Worm (Caenorhabditis elegans): ENCODE results near the gene col-140.

Gene col-140

ce11 chrV:5825478-5825877 is 11.2 kb downstream of the col-140 start:
- no peak for TF ChIP-seq sptf-1 (tag; optimal IDR thresholded peaks at IDR 0.05)
- no peak for TF ChIP-seq unc-120 (tag; optimal IDR thresholded peaks at IDR 0.05; ENCODE audit: poor library complexity, severe bottlenecking)

- TF ChIP-seq tbx-8 (GFP tag; optimal IDR thresholded peaks at IDR 0.05) (no peak), elt-3 (tag; optimal IDR thresholded peaks at IDR 0.05) (peak; percentile 27), nhr-237 (tag; optimal IDR thresholded peaks at IDR 0.05) (no peak)
These were observed 13.7 kb downstream of the col-140 start for ce11 chrV:5822968-5823367.

- TF ChIP-seq mep-1 (tag; optimal IDR thresholded peaks at IDR 0.05) (no peak), unc-39 (tag; optimal IDR thresholded peaks at IDR 0.05) (no peak), ceh-83 (GFP tag; optimal IDR thresholded peaks at IDR 0.05) (no peak), lsy-2 (tag; optimal IDR thresholded peaks at IDR 0.05) (no peak), unc-62 (GFP tag; optimal IDR thresholded peaks at IDR 0.05) (no peak), nhr-237 (tag; optimal IDR thresholded peaks at IDR 0.05) (no peak), hlh-1 (tag; optimal IDR thresholded peaks at IDR 0.05) (no peak)
These were observed 15.0 kb downstream of the col-140 start for ce11 chrV:5821451-5822143.

- TF ChIP-seq cnd-1 (tag; optimal IDR thresholded peaks at IDR 0.05) (no peak), tbx-8 (GFP tag; optimal IDR thresholded peaks at IDR 0.05) (no peak), elt-1 (tag; optimal IDR thresholded peaks at IDR 0.05; ENCODE audit: borderline replicate concordance, insufficient read depth) (no peak), hlh-1 (tag; optimal IDR thresholded peaks at IDR 0.05) (no peak), M03D4.4 (tag; optimal IDR thresholded peaks at IDR 0.05) (no peak), unc-39 (tag; optimal IDR thresholded peaks at IDR 0.05) (no peak)
These were observed 16.2 kb downstream of the col-140 start for ce11 chrV:5820401-5820800.

ce11 chrV:5819903-5820302 is 16.7 kb downstream of the col-140 start:
- TF ChIP-seq unc-120 (tag; optimal IDR thresholded peaks at IDR 0.05; ENCODE audit: poor library complexity, severe bottlenecking) (no peak), mab-5 (tag; optimal IDR thresholded peaks at IDR 0.05) (no peak), bed-3 (GFP tag; optimal IDR thresholded peaks at IDR 0.05) (no peak), flh-1 (GFP tag; optimal IDR thresholded peaks at IDR 0.05) (no peak), cnd-1 (tag; optimal IDR thresholded peaks at IDR 0.05) (no peak), sem-2 (GFP tag; optimal IDR thresholded peaks at IDR 0.05) (no peak), hlh-1 (tag; optimal IDR thresholded peaks at IDR 0.05) (no peak), ces-1 (GFP tag; optimal IDR thresholded peaks at IDR 0.05) (no peak), sptf-1 (tag; optimal IDR thresholded peaks at IDR 0.05) (no peak), nhr-237 (tag; optimal IDR thresholded peaks at IDR 0.05) (no peak), unc-62 (GFP tag; optimal IDR thresholded peaks at IDR 0.05) (no peak)

ce11 chrV:5816470-5817061 is 20.1 kb downstream of the col-140 start:
- TF ChIP-seq lsy-2 (tag; optimal IDR thresholded peaks at IDR 0.05) (no peak), zip-8 (tag; optimal IDR thresholded peaks at IDR 0.05) (no peak), unc-62 (GFP tag; optimal IDR thresholded peaks at IDR 0.05) (no peak), bed-3 (GFP tag; optimal IDR thresholded peaks at IDR 0.05) (no peak), ces-1 (GFP tag; optimal IDR thresholded peaks at IDR 0.05) (no peak), snpc-4 (tag; optimal IDR thresholded peaks at IDR 0.05) (no peak), nhr-12 (tag; optimal IDR thresholded peaks at IDR 0.05) (no peak), sem-2 (GFP tag; optimal IDR thresholded peaks at IDR 0.05) (no peak), mep-1 (tag; optimal IDR thresholded peaks at IDR 0.05) (no peak), nhr-28 (tag; optimal IDR thresholded peaks at IDR 0.05) (no peak), nhr-2 (tag; optimal IDR thresholded peaks at IDR 0.05) (no peak), sptf-1 (tag; optimal IDR thresholded peaks at IDR 0.05) (no peak), nhr-76 (tag; optimal IDR thresholded peaks at IDR 0.05) (no peak), ceh-39 (tag; optimal IDR thresholded peaks at IDR 0.05) (no peak)

ce11 chrV:5813060-5813659 is 23.5 kb downstream of the col-140 start, which contains the start of gene ZC250.4:
TSS of gene ZC250.4 (minus strand) at chrV:5813137.
- TF ChIP-seq M03D4.4 (tag; optimal IDR thresholded peaks at IDR 0.05), result no peak
- no peak for TF ChIP-seq tbx-8 (GFP tag; optimal IDR thresholded peaks at IDR 0.05)
- TF ChIP-seq hlh-1 (tag; optimal IDR thresholded peaks at IDR 0.05), result no peak
- no peak for TF ChIP-seq ceh-43 (GFP tag; optimal IDR thresholded peaks at IDR 0.05)
- TF ChIP-seq zip-8 (tag; optimal IDR thresholded peaks at IDR 0.05), result no peak
- TF ChIP-seq unc-39 (tag; optimal IDR thresholded peaks at IDR 0.05), result no peak
- no peak for TF ChIP-seq flh-1 (GFP tag; optimal IDR thresholded peaks at IDR 0.05)
- no peak for TF ChIP-seq unc-62 (GFP tag; optimal IDR thresholded peaks at IDR 0.05)
- no peak for TF ChIP-seq snpc-4 (tag; optimal IDR thresholded peaks at IDR 0.05)
- no peak for TF ChIP-seq nhr-12 (tag; optimal IDR thresholded peaks at IDR 0.05)
- no peak for TF ChIP-seq pha-4 (tag; optimal IDR thresholded peaks at IDR 0.05)
- TF ChIP-seq lin-13 (tag; optimal IDR thresholded peaks at IDR 0.05), result no peak
- TF ChIP-seq mab-5 (tag; optimal IDR thresholded peaks at IDR 0.05), result no peak
- TF ChIP-seq cnd-1 (tag; optimal IDR thresholded peaks at IDR 0.05), result no peak
- no peak for TF ChIP-seq nhr-2 (tag; optimal IDR thresholded peaks at IDR 0.05)
- TF ChIP-seq nhr-237 (tag; optimal IDR thresholded peaks at IDR 0.05), result no peak

Measured in whole organism, mixed stage, embryonic.